Worm (Caenorhabditis elegans): ENCODE data around the gene F42A6.1.

- no peak for TF ChIP-seq him-1 (tag; optimal IDR thresholded peaks at IDR 0.05)
- TF ChIP-seq W03F9.2 (tag; optimal IDR thresholded peaks at IDR 0.05) = no peak
These were observed 43.2 kb downstream of the F42A6.1 start for ce11 chrIV:3398078-3398477.

Data from whole organism, L4/young adult.